Worm (Caenorhabditis elegans) whole organism, L4 larva: ENCODE results near the gene dod-20.

Source experiments
- D1046.2 ChIP-seq: fragments of 200-800 bp; sonication (Bioruptor generic); IDR thresholded peaks from 2 replicates; pipeline ENCODE4 v1.3.6; 2022; ENCODE audit warnings: missing genetic modification characterization, missing compliant biosample characterization
- T20F7.1 ChIP-seq: fragments of 200-800 bp; sonication (Bioruptor generic); optimal IDR thresholded peaks from 2 replicates; lab custom pipeline; 2018; ENCODE audit warnings: mild to moderate bottlenecking, missing genetic modification characterization, missing compliant biosample characterization
- T26A8.4 ChIP-seq: fragments of 200-800 bp; sonication (Bioruptor generic); IDR thresholded peaks from 2 replicates; pipeline ENCODE4 v1.3.6; 2022; ENCODE audit warnings: missing genetic modification characterization, missing compliant biosample characterization
- Y75B8A.6 ChIP-seq: fragments of 200-800 bp; sonication (Bioruptor generic); IDR thresholded peaks from 2 replicates; pipeline ENCODE4 v1.3.6; 2022; ENCODE audit warnings: missing genetic modification reagents, missing genetic modification characterization, missing compliant biosample characterization
- ZK546.5 ChIP-seq, 2 experiments: sonication (generic microtip); optimal IDR thresholded peaks; 2 replicates each; lab custom pipeline; 2017; ENCODE audit warnings: missing biosample characterization in 2 of 2, missing genetic modification characterization in 2 of 2
- aha-1 ChIP-seq: fragments of 150-350 bp; peaks from one replicate; lab custom pipeline; 2014; ENCODE audit warnings: missing biosample characterization, missing genetic modification characterization
- attf-4 ChIP-seq: sonication (generic microtip); optimal IDR thresholded peaks from 3 replicates; lab custom pipeline; 2017; ENCODE audit warnings: missing biosample characterization, missing genetic modification characterization
- ceh-62 ChIP-seq: sonication (generic microtip); optimal IDR thresholded peaks from 2 replicates; lab custom pipeline; 2017; ENCODE audit warnings: missing biosample characterization, missing genetic modification characterization
- ceh-82 ChIP-seq: sonication (generic microtip); optimal IDR thresholded peaks from 2 replicates; lab custom pipeline; 2017; ENCODE audit warnings: missing biosample characterization, missing genetic modification characterization
- cey-2 ChIP-seq: sonication (generic microtip); optimal IDR thresholded peaks from 3 replicates; lab custom pipeline; 2017; ENCODE audit warnings: missing genetic modification characterization, mild to moderate bottlenecking, missing compliant biosample characterization, antibody characterized with exemption, borderline replicate concordance; ENCODE audit not compliant: insufficient read depth
- ctbp-1 ChIP-seq: fragments of 200-800 bp; sonication (Bioruptor generic); IDR thresholded peaks from 2 replicates; pipeline ENCODE4 v1.3.6; 2022; ENCODE audit warnings: missing genetic modification reagents, missing genetic modification characterization, missing compliant biosample characterization
- dmd-6 ChIP-seq: fragments of 200-800 bp; sonication (Bioruptor generic); IDR thresholded peaks from 2 replicates; pipeline ENCODE4 v1.3.6; 2022; ENCODE audit warnings: missing genetic modification reagents, missing genetic modification characterization, missing compliant biosample characterization
- dmd-8 ChIP-seq: fragments of 200-800 bp; sonication (Bioruptor generic); IDR thresholded peaks from 2 replicates; pipeline ENCODE4 v1.3.6; 2022; ENCODE audit warnings: missing genetic modification characterization, missing compliant biosample characterization
- duxl-1 ChIP-seq: sonication (generic microtip); optimal IDR thresholded peaks from 2 replicates; lab custom pipeline; 2016; ENCODE audit warnings: mild to moderate bottlenecking, missing genetic modification characterization, moderate library complexity, missing compliant biosample characterization; ENCODE audit not compliant: poor library complexity
- egl-27 ChIP-seq: sonication (generic microtip); optimal IDR thresholded peaks from 3 replicates; lab custom pipeline; 2017; ENCODE audit warnings: missing biosample characterization, missing genetic modification reagents, missing genetic modification characterization
- hlh-11 ChIP-seq: fragments of 200-800 bp; sonication (Bioruptor generic); optimal IDR thresholded peaks from 2 replicates; lab custom pipeline; 2018; ENCODE audit warnings: mild to moderate bottlenecking, missing genetic modification characterization, missing compliant biosample characterization
- hlh-30 ChIP-seq: sonication (generic microtip); optimal IDR thresholded peaks from 2 replicates; lab custom pipeline; 2017; ENCODE audit warnings: antibody characterized with exemption, mild to moderate bottlenecking, missing genetic modification characterization, missing compliant biosample characterization; ENCODE audit not compliant: insufficient read depth
- lin-29 ChIP-seq: fragments of 200-800 bp; sonication (Bioruptor generic); IDR thresholded peaks from 2 replicates; pipeline ENCODE4 v1.3.6; 2022; ENCODE audit warnings: missing genetic modification reagents, missing genetic modification characterization, missing compliant biosample characterization
- lin-38 ChIP-seq: fragments of 200-800 bp; sonication (Bioruptor generic); IDR thresholded peaks from 2 replicates; pipeline ENCODE4 v1.3.6; 2022; ENCODE audit warnings: missing genetic modification reagents, missing genetic modification characterization, missing compliant biosample characterization
- mdl-1 ChIP-seq, 2 experiments: fragments of 150-350 bp in 1 of 2; sonication (generic microtip) in 1 of 2; optimal IDR thresholded peaks; 2 replicates each; lab custom pipeline; 2014 to 2017; ENCODE audit warnings: missing biosample characterization in 2 of 2, missing genetic modification characterization in 2 of 2
- mep-1 ChIP-seq: fragments of 150-350 bp; sonication (generic microtip); optimal IDR thresholded peaks from 3 replicates; lab custom pipeline; 2014; ENCODE audit warnings: missing biosample characterization, missing genetic modification characterization
- mxl-3 ChIP-seq: fragments of 200-800 bp; sonication (Bioruptor generic); optimal IDR thresholded peaks from 2 replicates; lab custom pipeline; 2018; ENCODE audit warnings: mild to moderate bottlenecking, missing genetic modification characterization, missing compliant biosample characterization
- nhr-102 ChIP-seq: sonication (generic microtip); optimal IDR thresholded peaks from 2 replicates; lab custom pipeline; 2016; ENCODE audit warnings: mild to moderate bottlenecking, missing genetic modification characterization, moderate library complexity, missing compliant biosample characterization
- nhr-237 ChIP-seq: sonication (generic microtip); optimal IDR thresholded peaks from 2 replicates; lab custom pipeline; 2017; ENCODE audit warnings: missing biosample characterization, missing genetic modification characterization
- nhr-28 ChIP-seq: fragments of 150-350 bp; optimal IDR thresholded peaks from 2 replicates; lab custom pipeline; 2014; ENCODE audit warnings: missing biosample characterization, missing genetic modification characterization
- nhr-48 ChIP-seq: sonication (generic microtip); optimal IDR thresholded peaks from 2 replicates; lab custom pipeline; 2016; ENCODE audit warnings: mild to moderate bottlenecking, missing genetic modification characterization, missing compliant biosample characterization
- php-3 ChIP-seq: fragments of 200-800 bp; sonication (Bioruptor generic); IDR thresholded peaks from 2 replicates; pipeline ENCODE4 v1.3.6; 2022; ENCODE audit warnings: missing genetic modification reagents, missing genetic modification characterization, missing compliant biosample characterization
- pqm-1 ChIP-seq: sonication (generic microtip); optimal IDR thresholded peaks from 2 replicates; lab custom pipeline; 2017; ENCODE audit warnings: missing biosample characterization, missing genetic modification characterization
- rbr-2 ChIP-seq: sonication (generic microtip); optimal IDR thresholded peaks from 2 replicates; lab custom pipeline; 2016; ENCODE audit warnings: missing genotype, missing genetic modification characterization, missing compliant biosample characterization
- set-16 ChIP-seq: fragments of 200-800 bp; sonication (Bioruptor generic); IDR thresholded peaks from 2 replicates; pipeline ENCODE4 v1.3.6; 2022; ENCODE audit warnings: missing genetic modification reagents, missing genetic modification characterization, missing compliant biosample characterization
- tag-97 ChIP-seq: fragments of 200-800 bp; sonication (Bioruptor generic); IDR thresholded peaks from 2 replicates; pipeline ENCODE4 v1.3.6; 2022; ENCODE audit warnings: missing genetic modification characterization, missing compliant biosample characterization
- tra-1 ChIP-seq: fragments of 200-800 bp; sonication (Bioruptor generic); IDR thresholded peaks from 2 replicates; pipeline ENCODE4 v1.3.6; 2022; ENCODE audit warnings: missing genetic modification reagents, missing genetic modification characterization, missing compliant biosample characterization
- unc-130 ChIP-seq: sonication (generic microtip); optimal IDR thresholded peaks from 2 replicates; lab custom pipeline; 2016; ENCODE audit warnings: missing genetic modification reagents, missing genetic modification characterization, missing compliant biosample characterization
- unc-62 ChIP-seq, 3 experiments: fragments of 150-350 bp in 1 of 3; sonication (generic microtip); optimal IDR thresholded peaks in 2 of 3; peaks in 1 of 3; 1 replicate in 1 of 3; 2 replicates in 2 of 3; lab custom pipeline; 2014 to 2017; ENCODE audit warnings: missing biosample characterization in 3 of 3, missing genetic modification characterization in 3 of 3, missing genetic modification reagents in 3 of 3, missing genotype in 1 of 3
- zip-11 ChIP-seq: fragments of 200-800 bp; sonication (Bioruptor generic); IDR thresholded peaks from 2 replicates; pipeline ENCODE4 v1.3.6; 2022; ENCODE audit warnings: missing genetic modification characterization, missing compliant biosample characterization
- ztf-11 ChIP-seq: fragments of 150-350 bp; optimal IDR thresholded peaks from 2 replicates; lab custom pipeline; 2014; ENCODE audit warnings: missing biosample characterization, missing genetic modification characterization

The dod-20 gene

DNA sequence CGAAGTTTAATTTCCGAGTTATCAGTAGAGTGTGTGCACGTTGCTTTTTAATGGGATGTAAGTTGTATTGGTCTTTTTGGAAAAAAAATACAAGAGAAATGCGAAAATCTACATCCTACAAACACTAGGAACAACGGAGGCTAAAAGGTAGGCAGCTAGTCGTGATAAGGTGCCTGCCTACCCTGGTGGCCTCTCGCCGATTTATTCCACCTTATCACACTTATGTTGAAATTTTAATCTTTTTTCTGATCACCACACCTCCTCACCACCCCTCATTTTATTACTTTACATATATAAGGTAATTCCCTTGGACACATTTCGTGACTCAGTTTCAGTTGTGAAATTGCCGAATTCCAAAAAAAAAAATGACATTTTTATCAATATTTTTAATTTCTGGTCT, at the start of gene dod-20:
Gene dod-20, plus strand, starts transcription at position 301 of the 400 bp plus-strand sequence.
- TF ChIP-seq lin-29 (no peak), lin-38 (no peak), pqm-1 (tag; lab: Kevin White, UChicago) (peak; percentile 20)

- no peak for TF ChIP-seq zip-11 (GFP tag; lab: Robert Waterston, UW)
- peak in 1 of 2 experiments; percentile 22 for TF ChIP-seq unc-62 (GFP tag; optimal IDR thresholded peaks at IDR 0.05 in 1 of 2; lab: Kevin White, UChicago)
- no peak for TF ChIP-seq unc-62 (tag; optimal IDR thresholded peaks at IDR 0.05; lab: Kevin White, UChicago)
- TF ChIP-seq ztf-11 (tag; lab: Kevin White, UChicago), result no peak
- no peak for TF ChIP-seq D1046.2 (GFP tag; lab: Robert Waterston, UW)
- no peak for TF ChIP-seq Y75B8A.6 (GFP tag; lab: Robert Waterston, UW)
- TF ChIP-seq nhr-237 (tag; lab: Kevin White, UChicago), result no peak
- TF ChIP-seq duxl-1, result no peak
- peak; percentile 81 for TF ChIP-seq set-16 (GFP tag; lab: Robert Waterston, UW)
- no peak for TF ChIP-seq T26A8.4
These were observed 49.0 kb upstream of the dod-20 start for ce11 chrV:373192-373591.

DNA sequence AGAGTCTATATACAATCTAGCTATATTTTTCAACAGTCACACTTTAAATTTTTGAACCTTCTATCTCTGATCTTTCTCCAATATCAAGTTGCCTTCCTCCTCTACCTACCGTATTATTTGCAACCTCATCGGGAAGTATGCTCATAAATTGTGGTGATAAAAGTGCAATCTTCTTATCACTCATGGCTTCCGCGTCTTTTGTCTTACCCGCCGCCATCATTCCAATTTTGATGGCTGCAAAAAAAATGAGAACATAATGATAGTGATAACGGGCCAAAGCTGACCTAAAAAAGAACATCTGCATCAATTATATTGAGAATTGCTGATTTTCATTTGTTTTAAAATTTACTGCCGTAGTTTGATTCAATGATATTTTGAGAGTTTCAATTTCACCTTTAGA, 45.4 kb upstream of the dod-20 start:
- TF ChIP-seq dmd-6 (GFP tag; lab: Robert Waterston, UW), result peak; percentile 19; the same call in 1 of the 2 replicates
- TF ChIP-seq pqm-1 (tag; lab: Kevin White, UChicago), result peak; percentile 68
- no peak for TF ChIP-seq unc-62 (GFP tag; optimal IDR thresholded peaks at IDR 0.05 in 1 of 2; lab: Kevin White, UChicago)
- no peak for TF ChIP-seq unc-62 (tag; optimal IDR thresholded peaks at IDR 0.05; lab: Kevin White, UChicago)
- TF ChIP-seq nhr-102, result no peak
- TF ChIP-seq tag-97 (GFP tag; lab: Robert Waterston, UW), result no peak
- TF ChIP-seq, all 104 proteins: peak for 2

ce11 chrV:378231-378630, 44.0 kb upstream of the dod-20 start:
- TF ChIP-seq hlh-30 (tag; lab: Kevin White, UChicago) (peak; percentile 29), unc-130 (no peak), ceh-62 (tag; lab: Kevin White, UChicago) (no peak), mxl-3 (peak; percentile 19), tra-1 (0 out of 2 replicates have a peak, but pooled peaks have one; percentile 28), T20F7.1 (GFP tag; lab: Kevin White, UChicago) (no peak), cey-2 (tag; lab: Kevin White, UChicago) (no peak), hlh-11 (tag; lab: Kevin White, UChicago) (peak; percentile 14), php-3 (GFP tag; lab: Robert Waterston, UW) (no peak), mep-1 (tag; lab: Kevin White, UChicago) (no peak), nhr-102 (no peak), lin-29 (no peak), nhr-28 (tag; lab: Kevin White, UChicago) (peak; percentile 63), dmd-6 (GFP tag; lab: Robert Waterston, UW) (peak; percentile 31), aha-1 (tag; lab: Kevin White, UChicago) (no peak), ZK546.5 (tag; optimal IDR thresholded peaks at IDR 0.05; lab: Kevin White, UChicago) (no peak), attf-4 (tag; lab: Kevin White, UChicago) (no peak), rbr-2 (no peak), D1046.2 (GFP tag; lab: Robert Waterston, UW) (no peak), dmd-8 (no peak), ceh-82 (tag; lab: Kevin White, UChicago) (no peak), ctbp-1 (no peak), T26A8.4 (no peak), egl-27 (tag; lab: Kevin White, UChicago) (no peak), mdl-1 (tag; optimal IDR thresholded peaks at IDR 0.05; lab: Kevin White, UChicago) (peak in 1 of 2 experiments; percentile 22), nhr-48 (tag; lab: Kevin White, UChicago) (peak; percentile 31)
- TF ChIP-seq, all 104 proteins: peak for 8
